Worm (Caenorhabditis elegans): Measurements from ENCODE around the gene tomm-20.

ce11 chrV:12326638-12327037 is 16.6 kb downstream of the tomm-20 start:
- no peak for TF ChIP-seq lsy-2 (tag; optimal IDR thresholded peaks at IDR 0.05)
- TF ChIP-seq C34B4.2 (tag; optimal IDR thresholded peaks at IDR 0.05) = no peak
- TF ChIP-seq lin-39 (tag; optimal IDR thresholded peaks at IDR 0.05) = no peak
- TF ChIP-seq zag-1 (tag; optimal IDR thresholded peaks at IDR 0.05) = no peak
- no peak for TF ChIP-seq fos-1 (tag; optimal IDR thresholded peaks at IDR 0.05)
- no peak for TF ChIP-seq lin-15B (tag; optimal IDR thresholded peaks at IDR 0.05)
- TF ChIP-seq nhr-90 (tag; optimal IDR thresholded peaks at IDR 0.05; ENCODE audit: poor library complexity) = no peak

Measured in whole organism, L1 larva.